Fruit fly (Drosophila melanogaster) whole organism, embryonic: ENCODE results near the gene CG10300.

Experiments used
- Aef1 ChIP-seq: fragments of 200-800 bp; sonication (Bioruptor generic); IDR thresholded peaks from 3 replicates; pipeline ENCODE4 v1.3.6; 2022; ENCODE audit warnings: missing biosample characterization, missing genetic modification characterization
- Antp ChIP-seq: fragments of 200-800 bp; sonication (Bioruptor generic); optimal IDR thresholded peaks from 3 replicates; lab custom pipeline; 2016; ENCODE audit warnings: missing biosample characterization, missing genetic modification characterization
- Asciz ChIP-seq: fragments of 200-800 bp; sonication (Bioruptor generic); optimal IDR thresholded peaks from 2 replicates; lab custom pipeline; 2017; ENCODE audit warnings: missing biosample characterization, mild to moderate bottlenecking, missing genetic modification characterization, missing genetic modification reagents
- BEAF-32 ChIP-seq: fragments of 200-800 bp; sonication (Bioruptor generic); optimal IDR thresholded peaks from 3 replicates; lab custom pipeline; 2017; ENCODE audit warnings: missing biosample characterization, missing genetic modification characterization, mild to moderate bottlenecking, moderate library complexity, missing genetic modification reagents
- Bgb ChIP-seq: fragments of 200-800 bp; sonication (Bioruptor generic); IDR thresholded peaks from 2 replicates; pipeline ENCODE4 v1.3.6; 2022; ENCODE audit warnings: missing biosample characterization, missing genetic modification characterization; ENCODE audit not compliant: partially characterized antibody
- CG10209 ChIP-seq: fragments of 200-800 bp; sonication (Bioruptor generic); optimal IDR thresholded peaks from 3 replicates; lab custom pipeline; 2017; ENCODE audit warnings: missing biosample characterization, mild to moderate bottlenecking, missing genetic modification characterization, missing genetic modification reagents
- CG12659 ChIP-seq: fragments of 200-800 bp; sonication (Bioruptor generic); optimal IDR thresholded peaks from 3 replicates; lab custom pipeline; 2017; ENCODE audit warnings: mild to moderate bottlenecking, missing biosample characterization, missing genetic modification reagents, missing genetic modification characterization
- CG13123 ChIP-seq: fragments of 200-800 bp; sonication (Bioruptor generic); optimal IDR thresholded peaks from 2 replicates; lab custom pipeline; 2016; ENCODE audit warnings: missing biosample characterization, missing genetic modification characterization
- CG14014 ChIP-seq: fragments of 200-800 bp; sonication (Bioruptor generic); IDR thresholded peaks from 2 replicates; pipeline ENCODE4 v1.3.6; 2022; ENCODE audit warnings: missing biosample characterization, missing genetic modification characterization
- CG15073 ChIP-seq: fragments of 200-800 bp; sonication (Bioruptor generic); optimal IDR thresholded peaks from 2 replicates; lab custom pipeline; 2016; ENCODE audit warnings: missing biosample characterization, missing genetic modification characterization
- CG1603 ChIP-seq: fragments of 200-800 bp; sonication (Bioruptor generic); optimal IDR thresholded peaks from 2 replicates; lab custom pipeline; 2019; ENCODE audit warnings: missing biosample characterization, mild to moderate bottlenecking, missing genetic modification characterization, moderate library complexity
- CG1647 ChIP-seq: fragments of 200-800 bp; sonication (Bioruptor generic); optimal IDR thresholded peaks from 3 replicates; lab custom pipeline; 2016; ENCODE audit warnings: missing biosample characterization, missing genetic modification characterization
- CG18476 ChIP-seq: fragments of 200-800 bp; sonication (Bioruptor generic); optimal IDR thresholded peaks from 2 replicates; lab custom pipeline; 2016; ENCODE audit warnings: missing biosample characterization, mild to moderate bottlenecking, missing genetic modification characterization
- CG2129 ChIP-seq: fragments of 200-800 bp; sonication (Bioruptor generic); IDR thresholded peaks from 2 replicates; pipeline ENCODE4 v1.3.6; 2022; ENCODE audit warnings: missing biosample characterization, missing genetic modification characterization; ENCODE audit not compliant: partially characterized antibody
- CG2875 ChIP-seq: fragments of 200-800 bp; sonication (Bioruptor generic); optimal IDR thresholded peaks from 2 replicates; lab custom pipeline; 2017; ENCODE audit warnings: missing biosample characterization, mild to moderate bottlenecking, missing genetic modification characterization, missing genetic modification reagents
- CG30020 ChIP-seq: fragments of 200-800 bp; optimal IDR thresholded peaks from 2 replicates; lab custom pipeline; 2019; ENCODE audit warnings: missing biosample characterization, mild to moderate bottlenecking, missing genetic modification characterization, moderate library complexity
- CG3281 ChIP-seq: fragments of 200-800 bp; sonication (Bioruptor generic); optimal IDR thresholded peaks from 3 replicates; lab custom pipeline; 2017; ENCODE audit warnings: missing biosample characterization, mild to moderate bottlenecking, missing genetic modification characterization
- CG33213 ChIP-seq: fragments of 200-800 bp; sonication (Bioruptor generic); optimal IDR thresholded peaks from 3 replicates; lab custom pipeline; 2016; ENCODE audit warnings: missing biosample characterization, missing genetic modification characterization
- CG3838 ChIP-seq: fragments of 200-800 bp; sonication (Bioruptor generic); optimal IDR thresholded peaks from 3 replicates; lab custom pipeline; 2016; ENCODE audit warnings: missing biosample characterization, missing genetic modification characterization
- CG3995 ChIP-seq: fragments of 200-800 bp; sonication (Bioruptor generic); optimal IDR thresholded peaks from 3 replicates; lab custom pipeline; 2016; ENCODE audit warnings: missing biosample characterization, missing genetic modification characterization
- CG6765 ChIP-seq: fragments of 200-800 bp; sonication (Bioruptor generic); optimal IDR thresholded peaks from 3 replicates; lab custom pipeline; 2017; ENCODE audit warnings: missing biosample characterization, mild to moderate bottlenecking, missing genetic modification characterization
- CG8281 ChIP-seq: fragments of 200-800 bp; sonication (Bioruptor generic); optimal IDR thresholded peaks from 2 replicates; lab custom pipeline; 2018; ENCODE audit warnings: missing biosample characterization, mild to moderate bottlenecking, missing genetic modification characterization, moderate library complexity
- CG9215 ChIP-seq: fragments of 200-800 bp; sonication (Bioruptor generic); IDR thresholded peaks from 2 replicates; pipeline ENCODE4 v1.3.6; 2022; ENCODE audit warnings: missing biosample characterization, missing genetic modification characterization
- CG9932 ChIP-seq: fragments of 200-800 bp; sonication (Bioruptor generic); IDR thresholded peaks from 2 replicates; pipeline ENCODE4 v1.3.6; 2022; ENCODE audit warnings: missing biosample characterization, missing genetic modification characterization
- Dfd ChIP-seq, 2 experiments: fragments of >200 bp; optimal IDR thresholded peaks; 2 replicates each; lab custom pipeline; 2017; ENCODE audit warnings: missing biosample characterization in 2 of 2, missing genetic modification characterization in 2 of 2
- Dp ChIP-seq: fragments of 200-800 bp; sonication (Bioruptor generic); optimal IDR thresholded peaks from 2 replicates; lab custom pipeline; 2018; ENCODE audit warnings: missing biosample characterization, mild to moderate bottlenecking, missing genetic modification characterization, moderate library complexity
- Gug ChIP-seq: fragments of 200-800 bp; sonication (Bioruptor generic); IDR thresholded peaks from 4 replicates; pipeline ENCODE4 v1.3.6; 2022; ENCODE audit warnings: missing biosample characterization, missing genetic modification characterization
- HLH3B ChIP-seq: fragments of 200-800 bp; sonication (Bioruptor generic); IDR thresholded peaks from 2 replicates; pipeline ENCODE4 v1.3.6; 2022; ENCODE audit warnings: missing biosample characterization, missing genetic modification characterization
- Hr39 ChIP-seq: fragments of >200 bp; optimal IDR thresholded peaks from 2 replicates; lab custom pipeline; 2017
- Med ChIP-seq: fragments of 200-800 bp; sonication (Bioruptor generic); peaks from one replicate; lab custom pipeline; 2016; ENCODE audit warnings: missing biosample characterization, missing genetic modification characterization, mild to moderate bottlenecking, inconsistent platforms, moderate library complexity
- Pdp1 ChIP-seq, 2 experiments: fragments of 200-800 bp; sonication (Bioruptor generic); optimal IDR thresholded peaks; 3 replicates each; lab custom pipeline; 2016; ENCODE audit warnings: missing biosample characterization in 2 of 2, missing genetic modification characterization in 2 of 2, mild to moderate bottlenecking in 1 of 2, moderate library complexity in 1 of 2
- Six4 ChIP-seq: fragments of 200-800 bp; sonication (Bioruptor generic); optimal IDR thresholded peaks from 2 replicates; lab custom pipeline; 2016; ENCODE audit warnings: missing biosample characterization, missing genetic modification characterization
- Sox100B ChIP-seq: fragments of 200-800 bp; sonication (Bioruptor generic); optimal IDR thresholded peaks from 3 replicates; lab custom pipeline; 2018; ENCODE audit warnings: missing biosample characterization, mild to moderate bottlenecking, missing genetic modification characterization
- Ssrp ChIP-seq: fragments of 200-800 bp; sonication (Bioruptor generic); optimal IDR thresholded peaks from 2 replicates; lab custom pipeline; 2018; ENCODE audit warnings: missing biosample characterization, mild to moderate bottlenecking, missing genetic modification characterization, moderate library complexity
- abd-A ChIP-seq: fragments of 200-800 bp; sonication (Bioruptor generic); optimal IDR thresholded peaks from 3 replicates; lab custom pipeline; 2019; ENCODE audit warnings: missing biosample characterization, mild to moderate bottlenecking, missing genetic modification characterization, moderate library complexity
- bsh ChIP-seq, 2 experiments: fragments of 200-800 bp; sonication (Bioruptor generic); optimal IDR thresholded peaks; 2 replicates each; lab custom pipeline; 2017 to 2018; ENCODE audit warnings: mild to moderate bottlenecking in 2 of 2, missing biosample characterization in 2 of 2, missing genetic modification characterization in 2 of 2, moderate library complexity in 1 of 2
- caup ChIP-seq: fragments of 200-800 bp; sonication (Bioruptor generic); optimal IDR thresholded peaks from 3 replicates; lab custom pipeline; 2017; ENCODE audit warnings: missing biosample characterization, mild to moderate bottlenecking, missing genetic modification characterization, moderate library complexity; ENCODE audit not compliant: severe bottlenecking
- chif ChIP-seq, 2 experiments: fragments of 200-800 bp; sonication (Bioruptor generic); optimal IDR thresholded peaks; 3 replicates each; lab custom pipeline; 2016; ENCODE audit warnings: missing biosample characterization in 2 of 2, missing genetic modification characterization in 2 of 2
- dimm ChIP-seq: fragments of 200-800 bp; sonication (Bioruptor generic); IDR thresholded peaks from 2 replicates; pipeline ENCODE4 v1.3.6; 2022; ENCODE audit warnings: missing biosample characterization, missing genetic modification characterization
- gem ChIP-seq: fragments of 200-800 bp; sonication (Bioruptor generic); optimal IDR thresholded peaks from 2 replicates; lab custom pipeline; 2019; ENCODE audit warnings: missing biosample characterization, mild to moderate bottlenecking, missing genetic modification characterization, moderate library complexity
- gsb ChIP-seq: fragments of 200-800 bp; sonication (Bioruptor generic); IDR thresholded peaks from 2 replicates; pipeline ENCODE4 v1.3.6; 2022; ENCODE audit warnings: missing biosample characterization, missing genetic modification characterization
- her ChIP-seq: fragments of 200-800 bp; sonication (Bioruptor generic); optimal IDR thresholded peaks from 2 replicates; lab custom pipeline; 2016; ENCODE audit warnings: missing biosample characterization, missing genetic modification characterization
- maf-S ChIP-seq: fragments of 200-800 bp; sonication (Bioruptor generic); optimal IDR thresholded peaks from 2 replicates; lab custom pipeline; 2016; ENCODE audit warnings: missing biosample characterization, missing genetic modification characterization
- onecut ChIP-seq: fragments of 200-800 bp; sonication (Bioruptor generic); IDR thresholded peaks from 2 replicates; pipeline ENCODE4 v1.3.6; 2022; ENCODE audit warnings: missing biosample characterization, missing genetic modification characterization
- so ChIP-seq: fragments of 200-800 bp; sonication (Bioruptor generic); IDR thresholded peaks from 3 replicates; pipeline ENCODE4 v1.3.6; 2022; ENCODE audit warnings: missing biosample characterization, missing genetic modification characterization
- tin ChIP-seq: fragments of 200-800 bp; sonication (Bioruptor generic); optimal IDR thresholded peaks from 3 replicates; lab custom pipeline; 2016; ENCODE audit warnings: missing biosample characterization, missing genetic modification characterization
- ttk ChIP-seq: fragments of 200-800 bp; sonication (Bioruptor generic); IDR thresholded peaks from 2 replicates; pipeline ENCODE4 v2.1.2; 2022; ENCODE audit warnings: missing biosample characterization, missing genetic modification characterization
- z ChIP-seq: fragments of 200-800 bp; sonication (Bioruptor generic); IDR thresholded peaks from 3 replicates; pipeline ENCODE4 v1.3.6; 2022; ENCODE audit warnings: missing biosample characterization, missing genetic modification characterization
- zen ChIP-seq: fragments of 200-800 bp; sonication (Bioruptor generic); optimal IDR thresholded peaks from 3 replicates; lab custom pipeline; 2018; ENCODE audit warnings: missing biosample characterization, mild to moderate bottlenecking, missing genetic modification characterization, moderate library complexity

CG10300 gene

dm6 chr3R:23709508-23710208 is 1.7 kb upstream of the CG10300 start, which contains the start of gene CG10301 (continued):
- TF ChIP-seq Asciz (no peak), her (GFP tag; lab: Kevin White, UChicago) (no peak), onecut (GFP tag; lab: Robert Waterston, UW) (peak; percentile 50; the same call in 1 of the 2 replicates), chif (GFP tag; optimal IDR thresholded peaks at IDR 0.05; lab: Kevin White, UChicago) (peak; percentile 30 to 77), CG3281 (GFP tag; lab: Kevin White, UChicago) (no peak), gem (tag; lab: Kevin White, UChicago) (peak; percentile 76), CG1603 (peak; percentile 84), CG6765 (GFP tag; lab: Kevin White, UChicago) (no peak), caup (no peak), CG30020 (no peak), CG10209 (GFP tag; lab: Kevin White, UChicago) (peak; percentile 67), Hr39 (lab: Kevin White, UChicago) (no peak), CG13123 (GFP tag; lab: Kevin White, UChicago) (no peak), Bgb (GFP tag; lab: Robert Waterston, UW) (no peak), CG33213 (GFP tag; lab: Kevin White, UChicago) (peak; percentile 19), CG12659 (GFP tag; lab: Kevin White, UChicago) (peak; percentile 27), bsh (GFP tag; optimal IDR thresholded peaks at IDR 0.05; lab: Kevin White, UChicago) (peak in 1 of 2 experiments; percentile 81), gsb (GFP tag; lab: Robert Waterston, UW) (no peak), CG15073 (GFP tag; lab: Kevin White, UChicago) (no peak), BEAF-32 (GFP tag; lab: Kevin White, UChicago) (no peak), zen (tag; lab: Kevin White, UChicago) (peak; percentile 84), Med (GFP tag; lab: Kevin White, UChicago) (peak; percentile 77), Dfd (GFP tag; optimal IDR thresholded peaks at IDR 0.05; lab: Kevin White, UChicago) (no peak), Six4 (GFP tag; lab: Kevin White, UChicago) (peak; percentile 73), CG2129 (GFP tag; lab: Robert Waterston, UW) (no peak), Antp (GFP tag; lab: Kevin White, UChicago) (no peak), so (GFP tag; lab: Robert Waterston, UW) (peak; percentile 41; the same call in 1 of the 3 replicates), ttk (GFP tag; lab: Robert Waterston, UW) (0 out of 2 replicates have a peak, but pooled peaks have one; percentile 12), Sox100B (peak; percentile 50), CG3995 (GFP tag; lab: Kevin White, UChicago) (no peak), CG1647 (GFP tag; lab: Kevin White, UChicago) (peak; percentile 25), Pdp1 (GFP tag; optimal IDR thresholded peaks at IDR 0.05; lab: Kevin White, UChicago) (peak; percentile 21 to 34), CG3838 (GFP tag; lab: Kevin White, UChicago) (no peak), Ssrp (tag; lab: Kevin White, UChicago) (peak; percentile 66), abd-A (tag; lab: Kevin White, UChicago) (no peak), CG8281 (no peak), Dp (GFP tag; lab: Kevin White, UChicago) (no peak), z (GFP tag; lab: Robert Waterston, UW) (no peak), CG9215 (GFP tag; lab: Robert Waterston, UW) (no peak), CG14014 (GFP tag; lab: Robert Waterston, UW) (no peak), CG9932 (GFP tag; lab: Robert Waterston, UW) (no peak), Gug (GFP tag; lab: Robert Waterston, UW) (peak; percentile 18; the same call in 2 of the 4 replicates), tin (GFP tag; lab: Kevin White, UChicago) (peak; percentile 66), Aef1 (GFP tag; lab: Robert Waterston, UW) (no peak; the same call in 2 of the 3 replicates), CG18476 (peak; percentile 32), HLH3B (peak; percentile 43; the same call in 1 of the 2 replicates), CG2875 (peak; percentile 44), maf-S (GFP tag; lab: Kevin White, UChicago) (no peak), dimm (GFP tag; lab: Robert Waterston, UW) (no peak; the same call in 1 of the 2 replicates)
